Worm (Caenorhabditis elegans) whole organism, late embryonic: Measurements from ENCODE around the gene C18F10.7.
A peak's percentile ranks its signal among the peaks of the same experiment; 100 is the strongest.

Experiments
- C08G9.2 ChIP-seq: sonication (generic microtip); optimal IDR thresholded peaks from 2 replicates; lab custom pipeline; 2016; ENCODE audit warnings: mild to moderate bottlenecking, missing genetic modification characterization, moderate library complexity, missing compliant biosample characterization
- C38D4.7 ChIP-seq: fragments of 200-800 bp; sonication (Bioruptor generic); optimal IDR thresholded peaks from 2 replicates; lab custom pipeline; 2018; ENCODE audit warnings: mild to moderate bottlenecking, missing genetic modification characterization, moderate library complexity, missing compliant biosample characterization
- F13H6.1 ChIP-seq: sonication (generic microtip); optimal IDR thresholded peaks from 2 replicates; lab custom pipeline; 2016; ENCODE audit warnings: missing genetic modification characterization, missing compliant biosample characterization
- K02D7.2 ChIP-seq: sonication (generic microtip); optimal IDR thresholded peaks from 2 replicates; lab custom pipeline; 2017; ENCODE audit warnings: mild to moderate bottlenecking, missing genetic modification characterization, missing compliant biosample characterization
- K09A11.1 ChIP-seq: sonication (generic microtip); optimal IDR thresholded peaks from 2 replicates; lab custom pipeline; 2017; ENCODE audit warnings: antibody characterized with exemption, mild to moderate bottlenecking, missing genetic modification characterization, missing compliant biosample characterization; ENCODE audit not compliant: insufficient read depth
- T23F11.4 ChIP-seq: fragments of 200-800 bp; sonication (Bioruptor generic); optimal IDR thresholded peaks from 2 replicates; lab custom pipeline; 2018; ENCODE audit warnings: mild to moderate bottlenecking, missing genetic modification characterization, missing compliant biosample characterization
- ahr-1 ChIP-seq: sonication (generic microtip); optimal IDR thresholded peaks from 2 replicates; lab custom pipeline; 2016; ENCODE audit warnings: missing genetic modification characterization, missing compliant biosample characterization
- ceh-19 ChIP-seq: fragments of 200-800 bp; sonication (Bioruptor generic); optimal IDR thresholded peaks from 2 replicates; lab custom pipeline; 2018; ENCODE audit warnings: mild to moderate bottlenecking, missing genetic modification characterization, missing compliant biosample characterization
- ceh-2 ChIP-seq: sonication (generic microtip); optimal IDR thresholded peaks from 2 replicates; lab custom pipeline; 2016; ENCODE audit warnings: missing genotype, missing genetic modification characterization, missing compliant biosample characterization
- ceh-24 ChIP-seq: sonication (generic microtip); optimal IDR thresholded peaks from 2 replicates; lab custom pipeline; 2016; ENCODE audit warnings: mild to moderate bottlenecking, missing genetic modification characterization, missing compliant biosample characterization
- ceh-34 ChIP-seq: sonication (generic microtip); optimal IDR thresholded peaks from 2 replicates; lab custom pipeline; 2016; ENCODE audit warnings: mild to moderate bottlenecking, missing genetic modification characterization, missing compliant biosample characterization
- ceh-48 ChIP-seq: sonication (generic microtip); optimal IDR thresholded peaks from 2 replicates; lab custom pipeline; 2016; ENCODE audit warnings: missing genetic modification characterization, inconsistent platforms, missing compliant biosample characterization
- dmd-4 ChIP-seq: sonication (generic microtip); optimal IDR thresholded peaks from 2 replicates; lab custom pipeline; 2016; ENCODE audit warnings: borderline replicate concordance, missing genetic modification characterization, missing compliant biosample characterization
- dve-1 ChIP-seq: sonication (generic microtip); optimal IDR thresholded peaks from 2 replicates; lab custom pipeline; 2017; ENCODE audit warnings: antibody characterized with exemption, mild to moderate bottlenecking, missing genetic modification characterization, missing compliant biosample characterization
- elt-2 ChIP-seq: sonication (generic microtip); optimal IDR thresholded peaks from 2 replicates; lab custom pipeline; 2016; ENCODE audit warnings: missing genetic modification reagents, missing genetic modification characterization, missing compliant biosample characterization
- ets-4 ChIP-seq: sonication (generic microtip); optimal IDR thresholded peaks from 2 replicates; lab custom pipeline; 2016; ENCODE audit warnings: missing genetic modification characterization, missing compliant biosample characterization
- eyg-1 ChIP-seq: sonication (generic microtip); optimal IDR thresholded peaks from 2 replicates; lab custom pipeline; 2016; ENCODE audit warnings: missing genotype, missing genetic modification characterization, missing compliant biosample characterization
- fkh-10 ChIP-seq: fragments of 150-350 bp; optimal IDR thresholded peaks from 2 replicates; lab custom pipeline; 2014; ENCODE audit warnings: missing biosample characterization, missing genetic modification reagents, missing genetic modification characterization
- hlh-15 ChIP-seq: sonication (generic microtip); optimal IDR thresholded peaks from 2 replicates; lab custom pipeline; 2016; ENCODE audit warnings: missing genetic modification characterization, missing compliant biosample characterization
- hlh-30 ChIP-seq: sonication (generic microtip); optimal IDR thresholded peaks from 2 replicates; lab custom pipeline; 2017; ENCODE audit warnings: antibody characterized with exemption, missing genetic modification characterization, missing compliant biosample characterization; ENCODE audit not compliant: insufficient read depth
- hlh-6 ChIP-seq: sonication (generic microtip); optimal IDR thresholded peaks from 2 replicates; lab custom pipeline; 2016; ENCODE audit warnings: missing genotype, missing genetic modification characterization, missing compliant biosample characterization
- lim-6 ChIP-seq: sonication (generic microtip); optimal IDR thresholded peaks from 2 replicates; lab custom pipeline; 2016; ENCODE audit warnings: missing genetic modification characterization, missing compliant biosample characterization
- lin-11 ChIP-seq: fragments of 200-800 bp; sonication (Bioruptor generic); optimal IDR thresholded peaks from 2 replicates; lab custom pipeline; 2018; ENCODE audit warnings: mild to moderate bottlenecking, missing genetic modification characterization, missing compliant biosample characterization
- madf-2 ChIP-seq: sonication (generic microtip); optimal IDR thresholded peaks from 2 replicates; lab custom pipeline; 2017; ENCODE audit warnings: missing genetic modification characterization, missing compliant biosample characterization
- mec-3 ChIP-seq: sonication (generic microtip); optimal IDR thresholded peaks from 2 replicates; lab custom pipeline; 2016; ENCODE audit warnings: borderline replicate concordance, missing genetic modification characterization, missing compliant biosample characterization
- nfya-1 ChIP-seq: sonication (generic microtip); optimal IDR thresholded peaks from 2 replicates; lab custom pipeline; 2017; ENCODE audit warnings: missing genetic modification characterization, mild to moderate bottlenecking, missing compliant biosample characterization, antibody characterized with exemption, moderate library complexity
- nhr-11 ChIP-seq: fragments of 150-350 bp; optimal IDR thresholded peaks from 2 replicates; lab custom pipeline; 2014; ENCODE audit warnings: missing biosample characterization, missing genetic modification characterization
- nhr-232 ChIP-seq: sonication (generic microtip); optimal IDR thresholded peaks from 2 replicates; lab custom pipeline; 2016; ENCODE audit warnings: missing genetic modification characterization, missing compliant biosample characterization
- pat-9 ChIP-seq: fragments of 200-800 bp; sonication (Bioruptor generic); optimal IDR thresholded peaks from 2 replicates; lab custom pipeline; 2018; ENCODE audit warnings: mild to moderate bottlenecking, missing genetic modification characterization, moderate library complexity, missing compliant biosample characterization
- pqm-1 ChIP-seq: sonication (generic microtip); optimal IDR thresholded peaks from 2 replicates; lab custom pipeline; 2016; ENCODE audit warnings: missing genetic modification characterization, missing compliant biosample characterization
- sdc-2 ChIP-seq: sonication (generic microtip); optimal IDR thresholded peaks from 2 replicates; lab custom pipeline; 2016; ENCODE audit warnings: missing genotype, missing genetic modification characterization, missing compliant biosample characterization
- sox-2 ChIP-seq: fragments of 200-800 bp; sonication (Bioruptor generic); IDR thresholded peaks from 2 replicates; pipeline ENCODE4 v1.3.6; 2022; ENCODE audit warnings: missing genetic modification reagents, missing genetic modification characterization, missing compliant biosample characterization
- sox-4 ChIP-seq: sonication (generic microtip); optimal IDR thresholded peaks from 2 replicates; lab custom pipeline; 2017; ENCODE audit warnings: mild to moderate bottlenecking, missing genetic modification characterization, inconsistent platforms, missing compliant biosample characterization
- ttx-3 ChIP-seq: sonication (generic microtip); optimal IDR thresholded peaks from 2 replicates; lab custom pipeline; 2016; ENCODE audit warnings: missing genetic modification reagents, missing genetic modification characterization, missing compliant biosample characterization
- unc-42 ChIP-seq: sonication (generic microtip); optimal IDR thresholded peaks from 2 replicates; lab custom pipeline; 2016; ENCODE audit warnings: missing genotype, missing genetic modification characterization, missing compliant biosample characterization
- zip-5 ChIP-seq: sonication (generic microtip); optimal IDR thresholded peaks from 2 replicates; lab custom pipeline; 2016; ENCODE audit warnings: missing genetic modification characterization, missing compliant biosample characterization
- ztf-16 ChIP-seq: sonication (generic microtip); optimal IDR thresholded peaks from 2 replicates; lab custom pipeline; 2017; ENCODE audit warnings: missing genetic modification characterization, missing compliant biosample characterization

C18F10.7 gene

DNA sequence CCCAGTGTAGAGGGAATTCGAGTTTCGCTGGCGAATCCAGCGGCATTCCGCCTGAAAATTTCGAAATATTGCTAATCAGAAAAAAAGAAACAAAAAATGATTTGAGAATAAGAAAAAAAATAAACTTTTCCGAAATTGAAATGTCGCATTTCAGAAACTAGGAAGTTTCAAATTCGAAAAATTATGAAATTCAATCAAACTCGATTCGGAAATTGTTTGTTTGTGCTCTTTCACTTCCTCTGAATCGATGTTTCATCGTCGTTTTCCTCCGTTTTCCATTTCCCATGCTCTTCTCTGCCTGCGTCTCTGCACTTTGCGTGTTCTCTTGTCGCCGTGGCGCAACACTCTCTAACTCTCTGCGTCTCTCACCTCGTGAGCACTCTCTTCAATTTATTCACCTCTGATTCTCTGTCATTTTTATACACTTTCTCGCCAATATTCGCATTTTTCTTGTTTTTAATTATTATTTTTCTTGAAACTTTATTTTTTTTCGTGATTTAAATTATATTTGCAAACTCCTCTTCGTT lies at the start of gene C18F10.7:
Gene C18F10.7, minus strand, starts transcription at position 51 of the 527 bp plus-strand sequence.
- TF ChIP-seq ceh-2 (tag; lab: Kevin White, UChicago) (no peak), hlh-30 (tag; lab: Kevin White, UChicago) (peak; percentile 71), dve-1 (tag; lab: Kevin White, UChicago) (peak; percentile 11), nfya-1 (peak; percentile 54), unc-42 (tag; lab: Kevin White, UChicago) (peak; percentile 34)
- TF ChIP-seq, all 69 proteins: peak for 4

DNA sequence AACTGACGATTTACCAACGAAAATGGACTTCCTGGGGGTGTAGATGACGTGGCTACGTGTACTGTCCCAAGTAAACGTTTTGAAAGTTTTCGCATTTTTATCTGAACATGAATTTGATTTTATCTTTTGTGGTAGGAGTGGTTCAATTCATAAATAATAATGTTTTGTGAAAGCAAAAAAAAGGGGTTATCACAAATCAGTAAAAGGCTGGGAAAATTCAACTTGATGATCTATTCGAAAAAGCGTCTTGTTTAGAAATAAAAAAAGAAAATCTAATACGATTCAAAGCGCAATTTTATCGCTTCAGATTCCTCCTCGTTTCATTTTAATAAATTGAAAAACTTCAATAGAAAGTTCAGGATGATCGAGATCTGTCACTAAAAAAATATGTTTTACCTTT lies 46.0 kb upstream of the C18F10.7 start, which contains the start of gene C56G2.5:
Gene C56G2.5, minus strand, starts transcription at position 101 of the 400 bp plus-strand sequence.
- TF ChIP-seq ztf-16 (no peak), ahr-1 (tag; lab: Kevin White, UChicago) (no peak), pat-9 (tag; lab: Kevin White, UChicago) (no peak), elt-2 (tag; lab: Kevin White, UChicago) (no peak), ceh-24 (tag; lab: Kevin White, UChicago) (no peak), sox-4 (no peak), hlh-6 (tag; lab: Kevin White, UChicago) (no peak), T23F11.4 (GFP tag; lab: Kevin White, UChicago) (no peak), nhr-11 (tag; lab: Kevin White, UChicago) (no peak), fkh-10 (GFP tag; lab: Kevin White, UChicago) (no peak), C38D4.7 (GFP tag; lab: Kevin White, UChicago) (no peak)

ce11 chrIII:6317345-6317744 lies 39.2 kb upstream of the C18F10.7 start:
- TF ChIP-seq ahr-1 (tag; lab: Kevin White, UChicago), result no peak
- peak; percentile 84 for TF ChIP-seq fkh-10 (GFP tag; lab: Kevin White, UChicago)
- peak; percentile 99 for TF ChIP-seq unc-42 (tag; lab: Kevin White, UChicago)

DNA sequence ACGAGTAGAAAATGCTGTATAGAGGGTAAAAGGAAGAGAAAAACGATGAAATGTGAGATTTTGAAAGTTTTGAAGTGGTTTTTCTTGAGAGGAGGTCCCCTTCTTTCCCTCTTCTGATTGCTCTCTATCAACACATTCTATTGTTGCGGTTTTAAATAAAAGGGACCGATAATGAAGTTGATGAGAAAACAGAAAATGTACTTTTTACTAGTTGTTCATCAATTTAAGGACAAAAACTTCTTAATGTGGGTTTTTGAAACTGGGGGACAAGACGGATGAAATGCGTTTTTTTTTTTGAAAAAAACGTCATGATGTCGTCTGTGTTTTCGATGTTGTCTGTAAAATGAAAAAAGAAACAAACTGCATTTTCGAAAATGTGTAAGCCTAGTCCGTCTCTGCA lies 38.6 kb upstream of the C18F10.7 start:
- TF ChIP-seq sox-2 (GFP tag; lab: Robert Waterston, UW) (no peak), sdc-2 (tag; lab: Kevin White, UChicago) (no peak), pat-9 (tag; lab: Kevin White, UChicago) (no peak), ceh-19 (GFP tag; lab: Kevin White, UChicago) (no peak), pqm-1 (tag; lab: Kevin White, UChicago) (no peak), lin-11 (no peak), nhr-11 (tag; lab: Kevin White, UChicago) (no peak), mec-3 (no peak), zip-5 (tag; lab: Kevin White, UChicago) (no peak), C08G9.2 (tag; lab: Kevin White, UChicago) (no peak), T23F11.4 (GFP tag; lab: Kevin White, UChicago) (no peak), unc-42 (tag; lab: Kevin White, UChicago) (no peak), ceh-48 (no peak), ceh-34 (tag; lab: Kevin White, UChicago) (no peak), eyg-1 (tag; lab: Kevin White, UChicago) (no peak), lim-6 (no peak), madf-2 (tag; lab: Kevin White, UChicago) (no peak), dmd-4 (tag; lab: Kevin White, UChicago) (no peak), nhr-232 (tag; lab: Kevin White, UChicago) (no peak), ceh-24 (tag; lab: Kevin White, UChicago) (no peak)
- TF ChIP-seq, all 69 proteins: peak for 0

ce11 chrIII:6315515-6315914 lies 37.4 kb upstream of the C18F10.7 start:
- no peak for TF ChIP-seq unc-42 (tag; lab: Kevin White, UChicago)
- TF ChIP-seq dve-1 (tag; lab: Kevin White, UChicago), result no peak
- no peak for TF ChIP-seq ttx-3 (tag; lab: Kevin White, UChicago)
- TF ChIP-seq pat-9 (tag; lab: Kevin White, UChicago), result no peak
- no peak for TF ChIP-seq ets-4
- no peak for TF ChIP-seq F13H6.1 (tag; lab: Kevin White, UChicago)
- no peak for TF ChIP-seq hlh-15 (tag; lab: Kevin White, UChicago)
- TF ChIP-seq mec-3, result no peak
- no peak for TF ChIP-seq K09A11.1 (tag; lab: Kevin White, UChicago)
- no peak for TF ChIP-seq ceh-2 (tag; lab: Kevin White, UChicago)
- no peak for TF ChIP-seq K02D7.2 (tag; lab: Kevin White, UChicago)
- no peak for TF ChIP-seq ztf-16
- no peak for TF ChIP-seq eyg-1 (tag; lab: Kevin White, UChicago)
